Fruit fly (Drosophila melanogaster) whole organism, wandering third instar larva: ENCODE data around the gene CG11035.

Experiments
- CG32264 ChIP-seq: fragments of 200-800 bp; sonication (Bioruptor generic); optimal IDR thresholded peaks from 2 replicates; lab custom pipeline; 2016; ENCODE audit warnings: missing biosample characterization, missing genetic modification characterization
- Dif ChIP-seq: fragments of 200-275, 200-300 bp; sonication (Bioruptor generic); optimal IDR thresholded peaks from 2 replicates; lab custom pipeline; 2018; ENCODE audit warnings: missing biosample characterization, missing genetic modification characterization; ENCODE audit not compliant: partially characterized antibody
- Hr78 ChIP-seq: fragments of >200 bp; optimal IDR thresholded peaks from 2 replicates; lab custom pipeline; 2017; ENCODE audit warnings: missing biosample characterization, missing genetic modification characterization
- Myc ChIP-seq: fragments of >200 bp; optimal IDR thresholded peaks from 2 replicates; lab custom pipeline; 2017
- psq ChIP-seq: fragments of 200-800 bp; sonication (Bioruptor generic); optimal IDR thresholded peaks from 3 replicates; lab custom pipeline; 2017; ENCODE audit warnings: missing biosample characterization, mild to moderate bottlenecking, missing genetic modification characterization, moderate library complexity
- sv ChIP-seq: fragments of 200-800 bp; sonication (Bioruptor generic); optimal IDR thresholded peaks from 3 replicates; lab custom pipeline; 2016; ENCODE audit warnings: missing biosample characterization, missing genetic modification characterization
- usp ChIP-seq: fragments of >200 bp; optimal IDR thresholded peaks from 2 replicates; lab custom pipeline; 2017; ENCODE audit warnings: missing biosample characterization, missing genetic modification characterization

dm6 chr3R:7995722-7996121 lies 37.1 kb downstream of the CG11035 start, which contains the start of gene Elovl7:
- TF ChIP-seq CG32264 (GFP tag; lab: Kevin White, UChicago), result no peak
- TF ChIP-seq psq (GFP tag; lab: Kevin White, UChicago), result no peak
- TF ChIP-seq Dif (GFP tag; lab: Kevin White, UChicago), result no peak
- no peak for TF ChIP-seq usp
- no peak for TF ChIP-seq sv (GFP tag; lab: Kevin White, UChicago)
- TF ChIP-seq Hr78 (GFP tag; lab: Kevin White, UChicago), result no peak
- TF ChIP-seq Myc (lab: Kevin White, UChicago), result no peak
